Worm (Caenorhabditis elegans) whole organism, young adult: ENCODE data around the gene oac-31.

Source experiments
- mcd-1 ChIP-seq: fragments of 200-800 bp; sonication (Bioruptor generic); IDR thresholded peaks from 2 replicates; pipeline ENCODE4 v1.3.6; 2022; ENCODE audit warnings: missing genetic modification reagents, missing genetic modification characterization, missing compliant biosample characterization
- pha-4 ChIP-seq: fragments of 150-350 bp; sonication (generic microtip); optimal IDR thresholded peaks from 2 replicates; lab custom pipeline; 2014; ENCODE audit warnings: missing biosample characterization, missing genetic modification reagents, missing genetic modification characterization
- snpc-4 ChIP-seq, 5 experiments: fragments of 150-350 bp in 1 of 5; sonication (generic microtip) in 4 of 5; optimal IDR thresholded peaks; 2 replicates each; lab custom pipeline; 2014 to 2018; ENCODE audit warnings: missing genetic modification characterization in 5 of 5, missing biosample characterization in 3 of 5, antibody characterized with exemption in 2 of 5, mild to moderate bottlenecking in 2 of 5, missing compliant biosample characterization in 2 of 5, missing genotype in 2 of 5, moderate library complexity in 2 of 5, missing genetic modification reagents in 1 of 5

DNA sequence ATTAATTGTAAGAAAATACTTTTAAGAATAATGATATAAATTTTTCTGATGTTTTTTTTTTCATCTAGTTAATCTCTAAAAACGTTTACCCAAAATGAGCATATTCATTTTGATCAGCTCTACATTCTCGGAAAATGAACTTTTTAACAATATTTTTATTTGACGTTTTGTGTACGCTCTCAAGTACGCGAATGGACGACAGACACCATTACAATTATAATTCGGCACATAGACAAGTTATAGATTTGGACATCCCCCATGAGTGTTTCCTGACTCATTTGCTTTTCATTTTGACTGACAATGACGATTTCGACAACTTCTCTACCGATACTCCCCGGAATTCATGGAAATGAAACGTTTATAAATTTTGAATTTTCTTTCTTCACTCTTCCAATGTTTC, 42.5 kb downstream of the oac-31 start, which contains the start of gene sru-27:
- no peak for TF ChIP-seq mcd-1
- TF ChIP-seq pha-4 (tag; lab: Kevin White, UChicago) = no peak
- no peak for TF ChIP-seq snpc-4 (GFP tag; optimal IDR thresholded peaks at IDR 0.05; lab: Kevin White, UChicago)
- no peak for TF ChIP-seq snpc-4 (tag; optimal IDR thresholded peaks at IDR 0.05; lab: Kevin White, UChicago)
